ENCODE assay signal across 4 worm cellular contexts in genomic region chrV:6400528-6400927, ce11.
TF ChIP-seq lines count a peak whose summit lies in the region.

No protein-coding gene starts in this region.

TF ChIP-seq in whole organism, L1 larva, 84 proteins besides CTCF, POLR2A, EP300 and RAD21:
- TF ChIP-seq zag-1 (tag; optimal IDR thresholded peaks at IDR 0.05; lab: Kevin White, UChicago) = no peak
- no peak for TF ChIP-seq unc-86 (tag; optimal IDR thresholded peaks at IDR 0.05; lab: Kevin White, UChicago)
- no peak for TF ChIP-seq lin-13 (GFP tag; optimal IDR thresholded peaks at IDR 0.05; lab: Kevin White, UChicago)
- TF ChIP-seq elt-2 (tag; optimal IDR thresholded peaks at IDR 0.05; lab: Kevin White, UChicago) = peak; percentile 22
- TF ChIP-seq efl-1 (optimal IDR thresholded peaks at IDR 0.05; lab: Kevin White, UChicago) = no peak
- TF ChIP-seq efl-1 (GFP tag; optimal IDR thresholded peaks at IDR 0.05 in 1 of 2; lab: Kevin White, UChicago) = peak in 1 of 2 experiments; percentile 54

TF ChIP-seq in whole organism, L2 larva, 48 proteins besides CTCF, POLR2A, EP300 and RAD21:
- TF ChIP-seq dmd-4 (tag; optimal IDR thresholded peaks at IDR 0.05; lab: Kevin White, UChicago) (no peak), nhr-129 (tag; optimal IDR thresholded peaks at IDR 0.05; lab: Kevin White, UChicago) (no peak), fos-1 (tag; optimal IDR thresholded peaks at IDR 0.05; lab: Kevin White, UChicago) (peak; percentile 32), Y55F3AM.14 (GFP tag; optimal IDR thresholded peaks at IDR 0.05; lab: Kevin White, UChicago) (no peak), ama-1 (optimal IDR thresholded peaks at IDR 0.05; lab: Kevin White, UChicago) (no peak), nhr-10 (tag; optimal IDR thresholded peaks at IDR 0.05; lab: Kevin White, UChicago) (no peak), crh-2 (tag; optimal IDR thresholded peaks at IDR 0.05; lab: Kevin White, UChicago) (peak; percentile 14), zag-1 (tag; optimal IDR thresholded peaks at IDR 0.05; lab: Kevin White, UChicago) (no peak), nhr-11 (tag; optimal IDR thresholded peaks at IDR 0.05; lab: Kevin White, UChicago) (no peak), mdl-1 (tag; optimal IDR thresholded peaks at IDR 0.05; lab: Kevin White, UChicago) (no peak), unc-39 (tag; optimal IDR thresholded peaks at IDR 0.05; lab: Kevin White, UChicago) (no peak), unc-62 (GFP tag; optimal IDR thresholded peaks at IDR 0.05; lab: Kevin White, UChicago) (no peak), lin-13 (GFP tag; optimal IDR thresholded peaks at IDR 0.05; lab: Kevin White, UChicago) (no peak), lsy-2 (tag; optimal IDR thresholded peaks at IDR 0.05; lab: Kevin White, UChicago) (no peak)

TF ChIP-seq in whole organism, L3 larva, 47 proteins besides CTCF, POLR2A, EP300 and RAD21:
- TF ChIP-seq elt-2 (tag; optimal IDR thresholded peaks at IDR 0.05; lab: Kevin White, UChicago) (peak; percentile 69), unc-39 (tag; optimal IDR thresholded peaks at IDR 0.05; lab: Kevin White, UChicago) (no peak), pha-4 (tag; optimal IDR thresholded peaks at IDR 0.05; lab: Kevin White, UChicago) (peak; percentile 15)

TF ChIP-seq in whole organism, L4 larva, 104 proteins besides CTCF, POLR2A, EP300 and RAD21:
- no peak for TF ChIP-seq Y105C5A.15 (GFP tag; IDR thresholded peaks at IDR 0.05; lab: Robert Waterston, UW)
- TF ChIP-seq fkh-10 (GFP tag; optimal IDR thresholded peaks at IDR 0.05; lab: Kevin White, UChicago) = no peak
- no peak for TF ChIP-seq daf-8 (GFP tag; IDR thresholded peaks at IDR 0.05; lab: Robert Waterston, UW)
- TF ChIP-seq zag-1 (tag; optimal IDR thresholded peaks at IDR 0.05; lab: Kevin White, UChicago) = no peak
- no peak for TF ChIP-seq T20F7.1 (GFP tag; optimal IDR thresholded peaks at IDR 0.05; lab: Kevin White, UChicago)
- no peak for TF ChIP-seq cey-2 (tag; optimal IDR thresholded peaks at IDR 0.05; lab: Kevin White, UChicago; ENCODE audit: borderline replicate concordance, insufficient read depth)
- no peak for TF ChIP-seq sdz-12 (GFP tag; optimal IDR thresholded peaks at IDR 0.05; lab: Kevin White, UChicago)
- no peak for TF ChIP-seq madf-5 (GFP tag; IDR thresholded peaks at IDR 0.05; lab: Robert Waterston, UW)
- no peak for TF ChIP-seq mes-2 (tag; optimal IDR thresholded peaks at IDR 0.05; lab: Kevin White, UChicago; ENCODE audit: poor library complexity, severe bottlenecking)
- TF ChIP-seq mep-1 (tag; optimal IDR thresholded peaks at IDR 0.05; lab: Kevin White, UChicago) = no peak
- TF ChIP-seq T26A8.4 (GFP tag; IDR thresholded peaks at IDR 0.05; lab: Robert Waterston, UW) = peak; percentile 62; the same call in 1 of the 2 replicates
- TF ChIP-seq Y5F2A.4 (GFP tag; optimal IDR thresholded peaks at IDR 0.05; lab: Kevin White, UChicago) = no peak
- TF ChIP-seq lin-15B (tag; optimal IDR thresholded peaks at IDR 0.05; lab: Kevin White, UChicago) = no peak
- TF ChIP-seq aly-2 (tag; optimal IDR thresholded peaks at IDR 0.05; lab: Kevin White, UChicago) = no peak
- no peak for TF ChIP-seq lin-38 (GFP tag; IDR thresholded peaks at IDR 0.05; lab: Robert Waterston, UW)
- no peak for TF ChIP-seq nhr-41 (GFP tag; IDR thresholded peaks at IDR 0.05; lab: Robert Waterston, UW)
- no peak for TF ChIP-seq ctbp-1 (GFP tag; IDR thresholded peaks at IDR 0.05; lab: Robert Waterston, UW)
- no peak for TF ChIP-seq ZK337.2 (GFP tag; IDR thresholded peaks at IDR 0.05; lab: Robert Waterston, UW)
- TF ChIP-seq mdt-29 (GFP tag; IDR thresholded peaks at IDR 0.05; lab: Robert Waterston, UW) = no peak
- no peak for TF ChIP-seq ZK546.5 (tag; optimal IDR thresholded peaks at IDR 0.05; lab: Kevin White, UChicago)
- no peak for TF ChIP-seq nhr-76 (tag; optimal IDR thresholded peaks at IDR 0.05; lab: Kevin White, UChicago)
- TF ChIP-seq set-16 (GFP tag; IDR thresholded peaks at IDR 0.05; lab: Robert Waterston, UW) = no peak
- TF ChIP-seq nhr-28 (tag; optimal IDR thresholded peaks at IDR 0.05; lab: Kevin White, UChicago) = peak; percentile 45
- TF ChIP-seq D1046.2 (GFP tag; IDR thresholded peaks at IDR 0.05; lab: Robert Waterston, UW) = no peak
- TF ChIP-seq nhr-6 (tag; optimal IDR thresholded peaks at IDR 0.05; lab: Kevin White, UChicago) = no peak
- TF ChIP-seq daf-16 (GFP tag; optimal IDR thresholded peaks at IDR 0.05; lab: Kevin White, UChicago) = no peak
- peak; percentile 90 for TF ChIP-seq daf-16 (tag; optimal IDR thresholded peaks at IDR 0.05; lab: Kevin White, UChicago)
- TF ChIP-seq lir-3 (tag; optimal IDR thresholded peaks at IDR 0.05; lab: Kevin White, UChicago) = no peak
- TF ChIP-seq lin-39 (tag; optimal IDR thresholded peaks at IDR 0.05; lab: Kevin White, UChicago) = no peak
- no peak for TF ChIP-seq jun-1 (tag; optimal IDR thresholded peaks at IDR 0.05; lab: Kevin White, UChicago)
- TF ChIP-seq lim-7 (GFP tag; IDR thresholded peaks at IDR 0.05; lab: Robert Waterston, UW) = no peak
- TF ChIP-seq lin-29 (GFP tag; IDR thresholded peaks at IDR 0.05; lab: Robert Waterston, UW) = no peak
- peak; percentile 1 for TF ChIP-seq hlh-11 (tag; optimal IDR thresholded peaks at IDR 0.05; lab: Kevin White, UChicago)
- no peak for TF ChIP-seq nhr-102 (tag; optimal IDR thresholded peaks at IDR 0.05; lab: Kevin White, UChicago)
- no peak for TF ChIP-seq ceh-62 (tag; optimal IDR thresholded peaks at IDR 0.05; lab: Kevin White, UChicago)
- TF ChIP-seq tag-97 (GFP tag; IDR thresholded peaks at IDR 0.05; lab: Robert Waterston, UW) = no peak
- no peak for TF ChIP-seq mdl-1 (tag; optimal IDR thresholded peaks at IDR 0.05; lab: Kevin White, UChicago)
- no peak for TF ChIP-seq Y48G9A.11 (GFP tag; IDR thresholded peaks at IDR 0.05; lab: Robert Waterston, UW)
- TF ChIP-seq dve-1 (tag; optimal IDR thresholded peaks at IDR 0.05; lab: Kevin White, UChicago; ENCODE audit: insufficient read depth) = peak; percentile 41
- no peak for TF ChIP-seq lin-1 (GFP tag; IDR thresholded peaks at IDR 0.05; lab: Robert Waterston, UW)
- TF ChIP-seq lsy-2 (tag; optimal IDR thresholded peaks at IDR 0.05; lab: Kevin White, UChicago) = no peak
- TF ChIP-seq ces-1 (GFP tag; optimal IDR thresholded peaks at IDR 0.05; lab: Kevin White, UChicago) = no peak
- no peak for TF ChIP-seq dmd-9 (GFP tag; IDR thresholded peaks at IDR 0.05; lab: Robert Waterston, UW)
- no peak for TF ChIP-seq unc-39 (tag; optimal IDR thresholded peaks at IDR 0.05; lab: Kevin White, UChicago)
- no peak for TF ChIP-seq zfp-2 (tag; optimal IDR thresholded peaks at IDR 0.05; lab: Kevin White, UChicago)
- TF ChIP-seq Y75B8A.6 (GFP tag; IDR thresholded peaks at IDR 0.05; lab: Robert Waterston, UW) = no peak
- TF ChIP-seq snpc-1.2 (GFP tag; IDR thresholded peaks at IDR 0.05; lab: Robert Waterston, UW) = no peak
- peak; percentile 51 for TF ChIP-seq pqm-1 (tag; optimal IDR thresholded peaks at IDR 0.05; lab: Kevin White, UChicago)
- TF ChIP-seq ztf-7 (tag; optimal IDR thresholded peaks at IDR 0.05; lab: Kevin White, UChicago) = no peak
- 0 out of 2 replicates have a peak, but pooled peaks have one; percentile 8 for TF ChIP-seq php-3 (GFP tag; IDR thresholded peaks at IDR 0.05; lab: Robert Waterston, UW)
- TF ChIP-seq vab-7 (GFP tag; IDR thresholded peaks at IDR 0.05; lab: Robert Waterston, UW) = no peak
- no peak for TF ChIP-seq ztf-11 (tag; optimal IDR thresholded peaks at IDR 0.05; lab: Kevin White, UChicago)
- no peak for TF ChIP-seq lin-13 (GFP tag; optimal IDR thresholded peaks at IDR 0.05; lab: Kevin White, UChicago)
- no peak for TF ChIP-seq spr-1 (tag; optimal IDR thresholded peaks at IDR 0.05; lab: Kevin White, UChicago)
- no peak for TF ChIP-seq ceh-20 (GFP tag; IDR thresholded peaks at IDR 0.05; lab: Robert Waterston, UW)
- no peak for TF ChIP-seq ceh-82 (tag; optimal IDR thresholded peaks at IDR 0.05; lab: Kevin White, UChicago)
- TF ChIP-seq duxl-1 (tag; optimal IDR thresholded peaks at IDR 0.05; lab: Kevin White, UChicago; ENCODE audit: poor library complexity) = no peak
- TF ChIP-seq nhr-77 (tag; optimal IDR thresholded peaks at IDR 0.05; lab: Kevin White, UChicago) = no peak
- TF ChIP-seq hmg-1.1 (GFP tag; IDR thresholded peaks at IDR 0.05; lab: Robert Waterston, UW) = no peak
- no peak for TF ChIP-seq R02D3.7 (tag; optimal IDR thresholded peaks at IDR 0.05; lab: Kevin White, UChicago)
- TF ChIP-seq dmd-8 (GFP tag; IDR thresholded peaks at IDR 0.05; lab: Robert Waterston, UW) = no peak

Comparison
In these comparisons a context has a peak if more than half of its experiments do, and no peak if none do; other contexts are left out.
1. Of the 29 proteins assayed by ChIP-seq in both whole organism, L4 larva and whole organism, L1 larva: peak only in whole organism, L4 larva: nhr-28 and pqm-1; only in whole organism, L1 larva: none; in both: none; in neither: 27.